Worm (Caenorhabditis elegans): ENCODE data around the gene sti-1.
A peak's percentile ranks its signal among the peaks of the same experiment; 100 is the strongest.

Gene sti-1

DNA sequence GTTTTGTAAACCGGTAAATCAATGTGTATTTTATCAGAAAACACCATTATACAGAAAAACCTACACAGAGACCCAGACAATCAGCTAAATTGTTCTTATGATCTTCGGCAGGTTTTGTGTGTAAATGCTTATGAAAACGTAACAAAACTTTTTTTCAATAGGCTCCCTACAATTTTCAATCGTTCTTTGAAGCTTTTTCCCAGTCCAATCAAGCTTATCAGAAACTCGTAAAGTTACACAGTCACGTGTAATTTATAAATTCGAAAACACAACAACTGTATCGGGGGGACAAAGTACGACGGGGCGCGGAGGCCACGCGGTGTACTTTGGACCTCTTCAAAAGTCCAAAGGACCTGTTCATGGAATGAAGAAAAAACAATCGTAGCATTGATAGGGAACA is 43.1 kb upstream of the sti-1 start:
- TF ChIP-seq nhr-28 (tag; optimal IDR thresholded peaks at IDR 0.05) (no peak), sea-2 (GFP tag; optimal IDR thresholded peaks at IDR 0.05) (no peak), elt-3 (tag; optimal IDR thresholded peaks at IDR 0.05) (no peak), pqm-1 (tag; optimal IDR thresholded peaks at IDR 0.05) (peak; percentile 87), fos-1 (tag; optimal IDR thresholded peaks at IDR 0.05) (no peak), ama-1 (optimal IDR thresholded peaks at IDR 0.05) (peak; percentile 87), fkh-10 (GFP tag; optimal IDR thresholded peaks at IDR 0.05) (no peak), R02D3.7 (tag; optimal IDR thresholded peaks at IDR 0.05) (no peak), mdl-1 (tag; optimal IDR thresholded peaks at IDR 0.05) (no peak), lin-39 (tag; optimal IDR thresholded peaks at IDR 0.05) (no peak), egl-5 (tag; optimal IDR thresholded peaks at IDR 0.05) (no peak), snpc-4 (tag; optimal IDR thresholded peaks at IDR 0.05) (no peak), nhr-25 (tag; optimal IDR thresholded peaks at IDR 0.05) (peak; percentile 16), aly-2 (tag; optimal IDR thresholded peaks at IDR 0.05) (no peak), fkh-2 (tag; optimal IDR thresholded peaks at IDR 0.05) (no peak), jun-1 (tag; optimal IDR thresholded peaks at IDR 0.05) (peak; percentile 67), zag-1 (tag; optimal IDR thresholded peaks at IDR 0.05) (no peak), ceh-16 (tag; optimal IDR thresholded peaks at IDR 0.05) (no peak), elt-2 (tag; optimal IDR thresholded peaks at IDR 0.05) (peak; percentile 92), nhr-77 (tag; optimal IDR thresholded peaks at IDR 0.05) (no peak), nhr-76 (tag; optimal IDR thresholded peaks at IDR 0.05) (no peak), nhr-23 (tag; optimal IDR thresholded peaks at IDR 0.05) (no peak), nfya-1 (tag; optimal IDR thresholded peaks at IDR 0.05; ENCODE audit: insufficient read depth) (peak; percentile 49), nhr-12 (tag; optimal IDR thresholded peaks at IDR 0.05) (no peak), unc-39 (tag; optimal IDR thresholded peaks at IDR 0.05) (no peak), ceh-28 (tag; optimal IDR thresholded peaks at IDR 0.05) (no peak), pha-4 (tag; optimal IDR thresholded peaks at IDR 0.05) (peak; percentile 86), elt-1 (tag; optimal IDR thresholded peaks at IDR 0.05) (no peak), nhr-11 (tag; optimal IDR thresholded peaks at IDR 0.05) (no peak), ceh-9 (tag; optimal IDR thresholded peaks at IDR 0.05) (no peak), hmg-11 (tag; optimal IDR thresholded peaks at IDR 0.05) (no peak), nhr-67 (tag; optimal IDR thresholded peaks at IDR 0.05) (no peak), unc-62 (GFP tag; optimal IDR thresholded peaks at IDR 0.05) (no peak), nhr-43 (tag; optimal IDR thresholded peaks at IDR 0.05; ENCODE audit: poor library complexity, severe bottlenecking) (peak; percentile 85), daf-12 (tag; optimal IDR thresholded peaks at IDR 0.05) (no peak), ztf-4 (tag; optimal IDR thresholded peaks at IDR 0.05) (no peak), ceh-82 (tag; optimal IDR thresholded peaks at IDR 0.05) (no peak), nhr-237 (tag; optimal IDR thresholded peaks at IDR 0.05) (no peak), eor-1 (tag; optimal IDR thresholded peaks at IDR 0.05) (no peak), tbx-2 (tag; optimal IDR thresholded peaks at IDR 0.05) (no peak), egl-27 (tag; optimal IDR thresholded peaks at IDR 0.05) (no peak), skn-1 (tag; optimal IDR thresholded peaks at IDR 0.05) (no peak), lin-15B (tag; optimal IDR thresholded peaks at IDR 0.05) (no peak), ztf-11 (tag; optimal IDR thresholded peaks at IDR 0.05) (no peak), ZK546.5 (tag; optimal IDR thresholded peaks at IDR 0.05) (no peak), mml-1 (tag; optimal IDR thresholded peaks at IDR 0.05) (no peak), lsy-12 (tag; optimal IDR thresholded peaks at IDR 0.05) (peak; percentile 44)

DNA sequence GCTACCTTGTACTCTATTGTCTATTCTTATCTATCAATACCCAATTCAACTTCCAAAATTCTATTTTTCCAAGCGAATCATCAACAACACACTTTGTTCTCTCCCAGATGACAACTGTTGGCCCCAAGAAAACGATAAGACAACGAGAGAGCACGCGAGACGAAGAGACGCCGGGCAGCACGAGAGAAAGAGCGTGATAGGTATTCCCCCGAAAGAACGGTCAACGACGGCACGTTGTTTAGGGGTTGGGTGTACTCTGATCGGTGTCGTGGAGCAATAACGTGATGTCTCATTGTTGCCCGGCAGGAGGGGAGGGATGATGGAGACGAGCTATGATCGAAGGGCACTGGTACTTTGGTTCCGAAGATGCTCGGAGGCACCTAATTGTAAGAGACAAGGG is 42.0 kb upstream of the sti-1 start:
- TF ChIP-seq ceh-28 (tag; optimal IDR thresholded peaks at IDR 0.05) (peak; percentile 62), zag-1 (tag; optimal IDR thresholded peaks at IDR 0.05) (no peak), ceh-16 (tag; optimal IDR thresholded peaks at IDR 0.05) (no peak), nhr-12 (tag; optimal IDR thresholded peaks at IDR 0.05) (no peak), snpc-4 (tag; optimal IDR thresholded peaks at IDR 0.05) (no peak), lsy-12 (tag; optimal IDR thresholded peaks at IDR 0.05) (peak; percentile 77), ZK546.5 (tag; optimal IDR thresholded peaks at IDR 0.05) (no peak), fos-1 (tag; optimal IDR thresholded peaks at IDR 0.05) (no peak), elt-2 (tag; optimal IDR thresholded peaks at IDR 0.05) (peak; percentile 99), lin-15B (tag; optimal IDR thresholded peaks at IDR 0.05) (peak; percentile 46), nhr-67 (tag; optimal IDR thresholded peaks at IDR 0.05) (no peak), pqm-1 (tag; optimal IDR thresholded peaks at IDR 0.05) (peak; percentile 98), jun-1 (tag; optimal IDR thresholded peaks at IDR 0.05) (peak; percentile 97), unc-62 (GFP tag; optimal IDR thresholded peaks at IDR 0.05) (peak; percentile 74), elt-1 (tag; optimal IDR thresholded peaks at IDR 0.05) (no peak), unc-39 (tag; optimal IDR thresholded peaks at IDR 0.05) (no peak), skn-1 (tag; optimal IDR thresholded peaks at IDR 0.05) (peak; percentile 55), nhr-76 (tag; optimal IDR thresholded peaks at IDR 0.05) (no peak), elt-3 (tag; optimal IDR thresholded peaks at IDR 0.05) (peak; percentile 32 to 47 (median 37)), nhr-237 (tag; optimal IDR thresholded peaks at IDR 0.05) (no peak), ztf-11 (tag; optimal IDR thresholded peaks at IDR 0.05) (no peak), fkh-2 (tag; optimal IDR thresholded peaks at IDR 0.05) (no peak), daf-12 (tag; optimal IDR thresholded peaks at IDR 0.05) (no peak), nhr-11 (tag; optimal IDR thresholded peaks at IDR 0.05) (peak; percentile 85), nhr-23 (tag; optimal IDR thresholded peaks at IDR 0.05) (peak; percentile 80), nhr-25 (tag; optimal IDR thresholded peaks at IDR 0.05) (peak; percentile 74), ztf-4 (tag; optimal IDR thresholded peaks at IDR 0.05) (no peak), aly-2 (tag; optimal IDR thresholded peaks at IDR 0.05) (no peak), nhr-43 (tag; optimal IDR thresholded peaks at IDR 0.05; ENCODE audit: poor library complexity, severe bottlenecking) (peak; percentile 94), fkh-10 (GFP tag; optimal IDR thresholded peaks at IDR 0.05) (no peak), hmg-11 (tag; optimal IDR thresholded peaks at IDR 0.05) (no peak), nfya-1 (tag; optimal IDR thresholded peaks at IDR 0.05; ENCODE audit: insufficient read depth) (peak; percentile 74), ceh-9 (tag; optimal IDR thresholded peaks at IDR 0.05) (no peak), egl-5 (tag; optimal IDR thresholded peaks at IDR 0.05) (no peak), sea-2 (GFP tag; optimal IDR thresholded peaks at IDR 0.05) (no peak), ceh-82 (tag; optimal IDR thresholded peaks at IDR 0.05) (no peak), pha-4 (tag; optimal IDR thresholded peaks at IDR 0.05) (peak; percentile 92), tbx-2 (tag; optimal IDR thresholded peaks at IDR 0.05) (peak; percentile 65), eor-1 (tag; optimal IDR thresholded peaks at IDR 0.05) (no peak), R02D3.7 (tag; optimal IDR thresholded peaks at IDR 0.05) (peak; percentile 32)

Data from whole organism, L3 larva.